Fruit fly (Drosophila melanogaster) whole organism, embryonic: ENCODE results near the gene Drsl2.

Source experiments
- Aef1 ChIP-seq: fragments of 200-800 bp; sonication (Bioruptor generic); IDR thresholded peaks from 3 replicates; pipeline ENCODE4 v1.3.6; 2022; ENCODE audit warnings: missing biosample characterization, missing genetic modification characterization
- Asciz ChIP-seq: fragments of 200-800 bp; sonication (Bioruptor generic); optimal IDR thresholded peaks from 2 replicates; lab custom pipeline; 2017; ENCODE audit warnings: missing biosample characterization, mild to moderate bottlenecking, missing genetic modification characterization, missing genetic modification reagents
- CG11247 ChIP-seq: fragments of 200-800 bp; sonication (Bioruptor generic); IDR thresholded peaks from 2 replicates; pipeline ENCODE4 v1.3.6; 2022; ENCODE audit warnings: missing biosample characterization, missing genetic modification characterization
- CG12299 ChIP-seq: fragments of 200-800 bp; sonication (Bioruptor generic); optimal IDR thresholded peaks from 2 replicates; lab custom pipeline; 2018; ENCODE audit warnings: missing biosample characterization, mild to moderate bottlenecking, missing genetic modification characterization
- CG13287 ChIP-seq: fragments of 200-800 bp; sonication (Bioruptor generic); IDR thresholded peaks from 2 replicates; pipeline ENCODE4 v1.3.6; 2022; ENCODE audit warnings: missing biosample characterization, missing genetic modification characterization; ENCODE audit not compliant: partially characterized antibody
- CG13296 ChIP-seq: fragments of 200-800 bp; sonication (Bioruptor generic); optimal IDR thresholded peaks from 3 replicates; lab custom pipeline; 2018; ENCODE audit warnings: missing biosample characterization, mild to moderate bottlenecking, missing genetic modification characterization
- CG15269 ChIP-seq: fragments of 200-800 bp; sonication (Bioruptor generic); optimal IDR thresholded peaks from 2 replicates; lab custom pipeline; 2018; ENCODE audit warnings: missing biosample characterization, mild to moderate bottlenecking, missing genetic modification characterization, moderate library complexity
- CG1529 ChIP-seq: fragments of 200-800 bp; sonication (Bioruptor generic); optimal IDR thresholded peaks from 3 replicates; lab custom pipeline; 2018; ENCODE audit warnings: missing biosample characterization, missing genetic modification characterization
- CG15514 ChIP-seq: fragments of 200-800 bp; sonication (Bioruptor generic); optimal IDR thresholded peaks from 3 replicates; lab custom pipeline; 2017; ENCODE audit warnings: missing biosample characterization, missing genetic modification characterization, mild to moderate bottlenecking, moderate library complexity, missing genetic modification reagents
- CG17385 ChIP-seq: fragments of 200-800 bp; sonication (Bioruptor generic); optimal IDR thresholded peaks from 3 replicates; lab custom pipeline; 2018; ENCODE audit warnings: missing biosample characterization, mild to moderate bottlenecking, missing genetic modification characterization
- CG17829 ChIP-seq: fragments of 200-800 bp; optimal IDR thresholded peaks from 2 replicates; lab custom pipeline; 2019; ENCODE audit warnings: missing biosample characterization, mild to moderate bottlenecking, missing genetic modification characterization, moderate library complexity
- CG18599 ChIP-seq: fragments of 200-800 bp; sonication (Bioruptor generic); optimal IDR thresholded peaks from 3 replicates; lab custom pipeline; 2017; ENCODE audit warnings: missing biosample characterization, missing genetic modification characterization, mild to moderate bottlenecking, moderate library complexity, missing genetic modification reagents
- CG3065 ChIP-seq: fragments of 200-800 bp; sonication (Bioruptor generic); optimal IDR thresholded peaks from 2 replicates; lab custom pipeline; 2016; ENCODE audit warnings: missing biosample characterization, missing genetic modification characterization
- CG3847 ChIP-seq: fragments of 200-800 bp; sonication (Bioruptor generic); IDR thresholded peaks from 2 replicates; pipeline ENCODE4 v1.3.6; 2022; ENCODE audit warnings: missing biosample characterization, missing genetic modification characterization
- CG4707 ChIP-seq: fragments of 200-800 bp; sonication (Bioruptor generic); optimal IDR thresholded peaks from 2 replicates; lab custom pipeline; 2018; ENCODE audit warnings: missing biosample characterization, mild to moderate bottlenecking, missing genetic modification characterization, moderate library complexity
- CG6254 ChIP-seq: fragments of 200-800 bp; sonication (Bioruptor generic); optimal IDR thresholded peaks from 3 replicates; lab custom pipeline; 2017; ENCODE audit warnings: mild to moderate bottlenecking, missing biosample characterization, missing genetic modification reagents, missing genetic modification characterization
- CG6813 ChIP-seq: fragments of 200-800 bp; sonication (Bioruptor generic); optimal IDR thresholded peaks from 2 replicates; lab custom pipeline; 2017; ENCODE audit warnings: missing biosample characterization, missing genetic modification characterization, mild to moderate bottlenecking, moderate library complexity, missing genetic modification reagents
- CG9609 ChIP-seq: fragments of 200-800 bp; sonication (Bioruptor generic); optimal IDR thresholded peaks from 3 replicates; lab custom pipeline; 2016; ENCODE audit warnings: missing biosample characterization, missing genetic modification characterization
- CrebB ChIP-seq: fragments of 200-800 bp; sonication (Bioruptor generic); optimal IDR thresholded peaks from 3 replicates; lab custom pipeline; 2018; ENCODE audit warnings: missing biosample characterization, mild to moderate bottlenecking, missing genetic modification characterization
- Dfd ChIP-seq, 2 experiments: fragments of >200 bp; optimal IDR thresholded peaks; 2 replicates each; lab custom pipeline; 2017; ENCODE audit warnings: missing biosample characterization in 2 of 2, missing genetic modification characterization in 2 of 2
- Myb ChIP-seq: fragments of 200-800 bp; sonication (Bioruptor generic); optimal IDR thresholded peaks from 2 replicates; lab custom pipeline; 2016; ENCODE audit warnings: missing biosample characterization, missing genetic modification characterization
- al ChIP-seq: fragments of 200-800 bp; sonication (Bioruptor generic); IDR thresholded peaks from 2 replicates; pipeline ENCODE4 v1.3.6; 2022; ENCODE audit warnings: missing biosample characterization, missing genetic modification characterization
- ash1 ChIP-seq: fragments of 200-800 bp; sonication (Bioruptor generic); optimal IDR thresholded peaks from 2 replicates; lab custom pipeline; 2018; ENCODE audit warnings: missing biosample characterization, mild to moderate bottlenecking, missing genetic modification characterization
- chif ChIP-seq, 2 experiments: fragments of 200-800 bp; sonication (Bioruptor generic); optimal IDR thresholded peaks; 3 replicates each; lab custom pipeline; 2016; ENCODE audit warnings: missing biosample characterization in 2 of 2, missing genetic modification characterization in 2 of 2
- chm ChIP-seq: fragments of 200-800 bp; sonication (Bioruptor generic); IDR thresholded peaks from 2 replicates; pipeline ENCODE4 v1.3.6; 2022; ENCODE audit warnings: missing biosample characterization, missing genetic modification characterization
- dimm ChIP-seq: fragments of 200-800 bp; sonication (Bioruptor generic); IDR thresholded peaks from 2 replicates; pipeline ENCODE4 v1.3.6; 2022; ENCODE audit warnings: missing biosample characterization, missing genetic modification characterization
- esg ChIP-seq: fragments of 200-800 bp; sonication (Bioruptor generic); conservative IDR thresholded peaks from 2 replicates; pipeline ENCODE4 v1.3.6; 2022; ENCODE audit warnings: missing biosample characterization, missing genetic modification characterization
- ewg ChIP-seq: fragments of 200-800 bp; sonication (Bioruptor generic); optimal IDR thresholded peaks from 3 replicates; lab custom pipeline; 2017; ENCODE audit warnings: mild to moderate bottlenecking, missing biosample characterization, missing genetic modification reagents, missing genetic modification characterization
- exex ChIP-seq: fragments of 200-800 bp; sonication (Bioruptor generic); optimal IDR thresholded peaks from 4 replicates; lab custom pipeline; 2018; ENCODE audit warnings: missing biosample characterization, mild to moderate bottlenecking, missing genetic modification characterization, moderate library complexity
- grn ChIP-seq: fragments of 200-800 bp; sonication (Bioruptor generic); optimal IDR thresholded peaks from 3 replicates; lab custom pipeline; 2017; ENCODE audit warnings: missing biosample characterization, missing genetic modification characterization
- hbn ChIP-seq: fragments of 200-800 bp; sonication (Bioruptor generic); IDR thresholded peaks from 2 replicates; pipeline ENCODE4 v1.3.6; 2022; ENCODE audit warnings: missing biosample characterization, missing genetic modification characterization; ENCODE audit not compliant: partially characterized antibody
- her ChIP-seq: fragments of 200-800 bp; sonication (Bioruptor generic); optimal IDR thresholded peaks from 2 replicates; lab custom pipeline; 2016; ENCODE audit warnings: missing biosample characterization, missing genetic modification characterization
- lab ChIP-seq: fragments of 200-800 bp; sonication (Bioruptor generic); optimal IDR thresholded peaks from 3 replicates; lab custom pipeline; 2017; ENCODE audit warnings: missing biosample characterization, missing genetic modification characterization, mild to moderate bottlenecking, moderate library complexity, missing genetic modification reagents
- lilli ChIP-seq: fragments of 200-800 bp; sonication (Bioruptor generic); optimal IDR thresholded peaks from 3 replicates; lab custom pipeline; 2016; ENCODE audit warnings: missing biosample characterization, missing genetic modification characterization
- mirr ChIP-seq: fragments of 200-800 bp; sonication (Bioruptor generic); optimal IDR thresholded peaks from 3 replicates; lab custom pipeline; 2018; ENCODE audit warnings: missing biosample characterization, mild to moderate bottlenecking, missing genetic modification characterization
- nmo ChIP-seq: fragments of 200-800 bp; sonication (Bioruptor generic); optimal IDR thresholded peaks from 2 replicates; lab custom pipeline; 2018; ENCODE audit warnings: missing biosample characterization, mild to moderate bottlenecking, missing genetic modification characterization, moderate library complexity
- onecut ChIP-seq: fragments of 200-800 bp; sonication (Bioruptor generic); IDR thresholded peaks from 2 replicates; pipeline ENCODE4 v1.3.6; 2022; ENCODE audit warnings: missing biosample characterization, missing genetic modification characterization
- psq ChIP-seq: fragments of 200-800 bp; sonication (Bioruptor generic); optimal IDR thresholded peaks from 2 replicates; lab custom pipeline; 2017; ENCODE audit warnings: missing biosample characterization, missing genetic modification characterization
- pum ChIP-seq: fragments of 200-800 bp; sonication (Bioruptor generic); optimal IDR thresholded peaks from 2 replicates; lab custom pipeline; 2016; ENCODE audit warnings: missing biosample characterization, missing genetic modification characterization
- sd ChIP-seq: fragments of 200-800 bp; sonication (Bioruptor generic); optimal IDR thresholded peaks from 3 replicates; lab custom pipeline; 2018; ENCODE audit warnings: missing biosample characterization, mild to moderate bottlenecking, missing genetic modification characterization, moderate library complexity
- seq ChIP-seq: fragments of 200-800 bp; sonication (Bioruptor generic); IDR thresholded peaks from 2 replicates; pipeline ENCODE4 v1.3.6; 2022; ENCODE audit warnings: missing biosample characterization, missing genetic modification characterization
- so ChIP-seq: fragments of 200-800 bp; sonication (Bioruptor generic); IDR thresholded peaks from 3 replicates; pipeline ENCODE4 v1.3.6; 2022; ENCODE audit warnings: missing biosample characterization, missing genetic modification characterization
- sqz ChIP-seq: fragments of 200-800 bp; sonication (Bioruptor generic); optimal IDR thresholded peaks from 3 replicates; lab custom pipeline; 2018; ENCODE audit warnings: missing biosample characterization, mild to moderate bottlenecking, missing genetic modification characterization
- sug ChIP-seq: fragments of 200-800 bp; optimal IDR thresholded peaks from 2 replicates; lab custom pipeline; 2019; ENCODE audit warnings: missing biosample characterization, mild to moderate bottlenecking, missing genetic modification characterization, moderate library complexity
- vnd ChIP-seq: fragments of 200-800 bp; sonication (Bioruptor generic); IDR thresholded peaks from 3 replicates; pipeline ENCODE4 v1.3.6; 2022; ENCODE audit warnings: missing biosample characterization, missing genetic modification characterization; ENCODE audit not compliant: partially characterized antibody

The Drsl2 gene

dm6 chr3L:3306515-3306914, 7.6 kb upstream of the Drsl2 start (continued):
- TF ChIP-seq CrebB (tag; lab: Kevin White, UChicago) (no peak), onecut (GFP tag; lab: Robert Waterston, UW) (no peak), pum (no peak), ash1 (no peak), Asciz (GFP tag; lab: Kevin White, UChicago) (peak; percentile 7), Dfd (GFP tag; optimal IDR thresholded peaks at IDR 0.05; lab: Kevin White, UChicago) (no peak), sug (tag; lab: Kevin White, UChicago) (peak; percentile 55), sqz (GFP tag; lab: Kevin White, UChicago) (no peak), CG6813 (peak; percentile 1), CG15514 (GFP tag; lab: Kevin White, UChicago) (peak; percentile 23), CG3847 (no peak), CG17385 (no peak), CG18599 (GFP tag; lab: Kevin White, UChicago) (peak; percentile 43), vnd (GFP tag; lab: Robert Waterston, UW) (0 out of 3 replicates have a peak, but pooled peaks have one; percentile 40), CG3065 (GFP tag; lab: Kevin White, UChicago) (no peak), CG17829 (tag; lab: Kevin White, UChicago) (no peak), lilli (GFP tag; lab: Kevin White, UChicago) (no peak), psq (no peak), her (GFP tag; lab: Kevin White, UChicago) (no peak), CG9609 (no peak), sd (peak; percentile 66), chm (0 out of 2 replicates have a peak, but pooled peaks have one; percentile 18), chif (GFP tag; optimal IDR thresholded peaks at IDR 0.05; lab: Kevin White, UChicago) (no peak), CG13296 (GFP tag; lab: Kevin White, UChicago) (peak; percentile 47), CG1529 (GFP tag; lab: Kevin White, UChicago) (no peak), CG11247 (GFP tag; lab: Robert Waterston, UW) (no peak), Myb (GFP tag; lab: Kevin White, UChicago) (no peak), ewg (GFP tag; lab: Kevin White, UChicago) (no peak), lab (GFP tag; lab: Kevin White, UChicago) (peak; percentile 40), esg (GFP tag; lab: Robert Waterston, UW) (no peak), seq (GFP tag; lab: Robert Waterston, UW) (no peak), CG13287 (GFP tag; lab: Robert Waterston, UW) (no peak), Aef1 (GFP tag; lab: Robert Waterston, UW) (no peak), grn (peak; percentile 54), CG12299 (tag; lab: Kevin White, UChicago) (no peak), exex (tag; lab: Kevin White, UChicago) (peak; percentile 100), CG4707 (no peak), CG6254 (GFP tag; lab: Kevin White, UChicago) (no peak), CG15269 (tag; lab: Kevin White, UChicago) (no peak), dimm (GFP tag; lab: Robert Waterston, UW) (no peak), hbn (GFP tag; lab: Robert Waterston, UW) (no peak), al (no peak), mirr (GFP tag; lab: Kevin White, UChicago) (peak; percentile 62), nmo (GFP tag; lab: Kevin White, UChicago) (no peak), so (GFP tag; lab: Robert Waterston, UW) (no peak)
